Worm (Caenorhabditis elegans): ENCODE measurements around the gene ipla-5.

DNA sequence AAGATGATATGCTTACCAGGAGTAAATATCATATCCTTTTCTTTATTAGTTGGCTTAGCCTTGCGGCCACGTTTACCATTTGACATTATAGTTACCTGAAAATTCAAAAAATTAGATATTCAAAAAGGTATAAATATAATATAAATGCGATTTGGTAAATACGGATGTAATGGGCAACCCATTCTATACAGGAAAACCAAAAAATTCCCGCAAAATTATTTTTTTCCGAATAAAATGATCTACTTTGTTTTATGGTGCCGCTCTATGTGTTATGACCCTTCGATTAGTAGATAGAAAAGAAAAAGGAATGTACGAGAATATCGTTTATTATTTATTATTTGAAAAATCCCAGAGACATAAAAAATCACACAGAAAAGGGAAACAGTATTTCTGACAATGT, 39.7 kb downstream of the ipla-5 start, which contains the start of gene elli-1:
- TF ChIP-seq pha-4 (tag; optimal IDR thresholded peaks at IDR 0.05) (no peak), mdl-1 (tag; optimal IDR thresholded peaks at IDR 0.05) (no peak), lin-39 (tag; optimal IDR thresholded peaks at IDR 0.05) (no peak), fos-1 (tag; optimal IDR thresholded peaks at IDR 0.05) (no peak)
